Fruit fly (Drosophila melanogaster) whole organism, adult: ENCODE data around the gene CG33939.

Experiments
- CG11617 ChIP-seq: fragments of 200-800 bp; sonication (Bioruptor generic); optimal IDR thresholded peaks from 2 replicates; lab custom pipeline; 2017; ENCODE audit warnings: mild to moderate bottlenecking, missing biosample characterization, missing genetic modification reagents, missing genetic modification characterization
- CG12768 ChIP-seq: fragments of 200-800 bp; sonication (Bioruptor generic); optimal IDR thresholded peaks from 2 replicates; lab custom pipeline; 2017; ENCODE audit warnings: missing biosample characterization, missing genetic modification characterization, mild to moderate bottlenecking, moderate library complexity, missing genetic modification reagents
- CG14711 ChIP-seq: fragments of 200-800 bp; sonication (Bioruptor generic); optimal IDR thresholded peaks from 2 replicates; lab custom pipeline; 2018; ENCODE audit warnings: missing biosample characterization, mild to moderate bottlenecking, missing genetic modification characterization, moderate library complexity
- CG1620 ChIP-seq: fragments of 200-800 bp; sonication (Bioruptor generic); optimal IDR thresholded peaks from 2 replicates; lab custom pipeline; 2016; ENCODE audit warnings: missing biosample characterization, missing genetic modification characterization
- CG33017 ChIP-seq: fragments of 200-800 bp; sonication (Bioruptor generic); optimal IDR thresholded peaks from 2 replicates; lab custom pipeline; 2018; ENCODE audit warnings: missing biosample characterization, mild to moderate bottlenecking, missing genetic modification characterization, moderate library complexity
- CG5204 ChIP-seq: fragments of 200-800 bp; sonication (Bioruptor generic); optimal IDR thresholded peaks from 2 replicates; lab custom pipeline; 2016; ENCODE audit warnings: missing biosample characterization, missing genetic modification characterization
- CG7045 ChIP-seq: fragments of 200-800 bp; sonication (Bioruptor generic); optimal IDR thresholded peaks from 2 replicates; lab custom pipeline; 2017; ENCODE audit warnings: missing biosample characterization, mild to moderate bottlenecking, missing genetic modification characterization
- CG7101 ChIP-seq: fragments of 200-800 bp; sonication (Bioruptor generic); optimal IDR thresholded peaks from 2 replicates; lab custom pipeline; 2018; ENCODE audit warnings: missing biosample characterization, mild to moderate bottlenecking, missing genetic modification characterization, moderate library complexity
- Clk ChIP-seq: fragments of 200-800 bp; sonication (Bioruptor generic); optimal IDR thresholded peaks from 2 replicates; lab custom pipeline; 2017; ENCODE audit warnings: missing biosample characterization, missing genetic modification characterization
- Crg-1 ChIP-seq: fragments of 200-800 bp; sonication (Bioruptor generic); optimal IDR thresholded peaks from 2 replicates; lab custom pipeline; 2016; ENCODE audit warnings: missing biosample characterization, missing genetic modification characterization
- Hr96 ChIP-seq: fragments of 200-800 bp; sonication (Bioruptor generic); optimal IDR thresholded peaks from 2 replicates; lab custom pipeline; 2016; ENCODE audit warnings: missing biosample characterization, missing genetic modification characterization
- Mnt ChIP-seq: fragments of 200-800 bp; sonication (Bioruptor generic); optimal IDR thresholded peaks from 2 replicates; lab custom pipeline; 2016; ENCODE audit warnings: missing biosample characterization, mild to moderate bottlenecking, missing genetic modification characterization
- bab1 ChIP-seq: fragments of 200-800 bp; sonication (Bioruptor generic); optimal IDR thresholded peaks from 3 replicates; lab custom pipeline; 2019; ENCODE audit warnings: missing biosample characterization, mild to moderate bottlenecking, missing genetic modification characterization, moderate library complexity
- cic ChIP-seq: fragments of 200-800 bp; sonication (Bioruptor generic); optimal IDR thresholded peaks from 2 replicates; lab custom pipeline; 2017; ENCODE audit warnings: missing biosample characterization, mild to moderate bottlenecking, missing genetic modification characterization, moderate library complexity
- cnc ChIP-seq, 2 experiments: fragments of >200 bp; optimal IDR thresholded peaks; 2 replicates each; lab custom pipeline; 2017
- kay ChIP-seq: fragments of 200-800 bp; sonication (Bioruptor generic); peaks from one replicate; lab custom pipeline; 2016; ENCODE audit warnings: missing biosample characterization, missing genetic modification characterization, borderline replicate concordance
- ovo ChIP-seq: fragments of 200-800 bp; sonication (Bioruptor generic); optimal IDR thresholded peaks from 2 replicates; lab custom pipeline; 2016; ENCODE audit warnings: missing biosample characterization, missing genetic modification characterization
- pad ChIP-seq: fragments of 200-800 bp; sonication (Bioruptor generic); optimal IDR thresholded peaks from 3 replicates; lab custom pipeline; 2017; ENCODE audit warnings: missing biosample characterization, missing genetic modification characterization, mild to moderate bottlenecking, moderate library complexity, missing genetic modification reagents
- tj ChIP-seq: fragments of 200-800 bp; sonication (Bioruptor generic); optimal IDR thresholded peaks from 3 replicates; lab custom pipeline; 2017; ENCODE audit warnings: missing biosample characterization, mild to moderate bottlenecking, missing genetic modification characterization, moderate library complexity
- toe ChIP-seq: fragments of 200-800 bp; sonication (Bioruptor generic); optimal IDR thresholded peaks from 2 replicates; lab custom pipeline; 2016; ENCODE audit warnings: missing biosample characterization, missing genetic modification characterization

Gene CG33939

dm6 chrX:19153288-19154130 is 21.2 kb downstream of the CG33939 start:
- TF ChIP-seq CG12768 (GFP tag; lab: Kevin White, UChicago) (peak; percentile 53), Mnt (GFP tag; lab: Kevin White, UChicago) (peak; percentile 57), cic (peak; percentile 66), CG11617 (GFP tag; lab: Kevin White, UChicago) (no peak), CG7045 (GFP tag; lab: Kevin White, UChicago) (no peak), kay (GFP tag; lab: Kevin White, UChicago) (peak; percentile 93), bab1 (peak; percentile 63), pad (GFP tag; lab: Kevin White, UChicago) (peak; percentile 94), tj (GFP tag; lab: Kevin White, UChicago) (peak; percentile 68)

dm6 chrX:19152570-19153287 is 22.0 kb downstream of the CG33939 start:
- TF ChIP-seq cnc (optimal IDR thresholded peaks at IDR 0.05; lab: Kevin White, UChicago) (no peak), bab1 (peak; percentile 64), pad (GFP tag; lab: Kevin White, UChicago) (peak; percentile 16), Hr96 (peak; percentile 56), CG14711 (tag; lab: Kevin White, UChicago) (peak; percentile 76), toe (GFP tag; lab: Kevin White, UChicago) (peak; percentile 58), Crg-1 (GFP tag; lab: Kevin White, UChicago) (peak; percentile 49), cic (no peak), CG33017 (tag; lab: Kevin White, UChicago) (peak; percentile 45), CG7101 (tag; lab: Kevin White, UChicago) (peak; percentile 74), Clk (GFP tag; lab: Kevin White, UChicago) (no peak), CG11617 (GFP tag; lab: Kevin White, UChicago) (peak; percentile 87), kay (GFP tag; lab: Kevin White, UChicago) (peak; percentile 92), CG1620 (peak; percentile 15), CG5204 (GFP tag; lab: Kevin White, UChicago) (peak; percentile 72), CG12768 (GFP tag; lab: Kevin White, UChicago) (peak; percentile 46), ovo (GFP tag; lab: Kevin White, UChicago) (peak; percentile 62), Mnt (GFP tag; lab: Kevin White, UChicago) (peak; percentile 22), tj (GFP tag; lab: Kevin White, UChicago) (peak; percentile 23), CG7045 (GFP tag; lab: Kevin White, UChicago) (peak; percentile 57)

dm6 chrX:19149511-19149876 is 25.2 kb downstream of the CG33939 start:
- peak; percentile 28 for TF ChIP-seq ovo (GFP tag; lab: Kevin White, UChicago)
- no peak for TF ChIP-seq CG11617 (GFP tag; lab: Kevin White, UChicago)
- no peak for TF ChIP-seq pad (GFP tag; lab: Kevin White, UChicago)
- no peak for TF ChIP-seq cnc (optimal IDR thresholded peaks at IDR 0.05; lab: Kevin White, UChicago)
- no peak for TF ChIP-seq Hr96
- TF ChIP-seq kay (GFP tag; lab: Kevin White, UChicago), result no peak
- no peak for TF ChIP-seq Clk (GFP tag; lab: Kevin White, UChicago)
- TF ChIP-seq bab1, result no peak

dm6 chrX:19148798-19149510 is 25.7 kb downstream of the CG33939 start:
- no peak for TF ChIP-seq CG33017 (tag; lab: Kevin White, UChicago)
- no peak for TF ChIP-seq bab1
- TF ChIP-seq tj (GFP tag; lab: Kevin White, UChicago), result peak; percentile 89
- TF ChIP-seq ovo (GFP tag; lab: Kevin White, UChicago), result peak; percentile 58
- TF ChIP-seq CG7045 (GFP tag; lab: Kevin White, UChicago), result no peak
- no peak for TF ChIP-seq CG12768 (GFP tag; lab: Kevin White, UChicago)
- no peak for TF ChIP-seq Mnt (GFP tag; lab: Kevin White, UChicago)
- TF ChIP-seq CG1620, result no peak

dm6 chrX:19147939-19148641 is 26.6 kb downstream of the CG33939 start:
- TF ChIP-seq tj (GFP tag; lab: Kevin White, UChicago) (peak; percentile 84), CG11617 (GFP tag; lab: Kevin White, UChicago) (no peak)
